Fruit fly (Drosophila melanogaster) S2 (cell line): ENCODE measurements around the gene CG42534.

Experiments
- CG8478 ChIP-seq: fragments of >200 bp; optimal IDR thresholded peaks from 2 replicates; lab custom pipeline; 2018
- CTCF ChIP-seq, 2 experiments: fragments of >200 bp; optimal IDR thresholded peaks; 2 replicates each; lab custom pipeline; 2018

DNA sequence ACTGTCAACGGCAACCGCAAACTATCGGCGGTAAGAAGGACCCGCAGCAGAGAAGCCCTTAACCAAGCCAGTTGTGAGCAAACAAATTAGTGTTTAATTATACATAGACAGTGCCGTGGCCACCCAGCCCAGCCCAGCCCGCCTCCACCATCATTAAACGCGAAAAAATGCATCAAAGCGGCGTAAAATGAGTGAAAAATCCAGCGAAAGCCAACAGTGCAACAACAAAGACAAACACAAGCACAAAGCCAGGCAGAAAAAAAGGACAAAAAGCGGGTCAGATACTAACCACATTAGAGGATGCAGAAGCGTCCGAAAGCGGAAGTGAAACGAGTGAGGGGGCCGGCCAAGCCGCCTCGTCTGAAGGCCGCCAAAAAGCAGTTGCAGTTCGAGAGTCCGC is at the start of gene CG42534:
- TF ChIP-seq CTCF (optimal IDR thresholded peaks at IDR 0.05; lab: Kevin White, UChicago): no peak
- TF ChIP-seq CG8478: no peak
